Comparison of ENCODE assay signal across 4 worm cellular contexts in the genomic region with DNA sequence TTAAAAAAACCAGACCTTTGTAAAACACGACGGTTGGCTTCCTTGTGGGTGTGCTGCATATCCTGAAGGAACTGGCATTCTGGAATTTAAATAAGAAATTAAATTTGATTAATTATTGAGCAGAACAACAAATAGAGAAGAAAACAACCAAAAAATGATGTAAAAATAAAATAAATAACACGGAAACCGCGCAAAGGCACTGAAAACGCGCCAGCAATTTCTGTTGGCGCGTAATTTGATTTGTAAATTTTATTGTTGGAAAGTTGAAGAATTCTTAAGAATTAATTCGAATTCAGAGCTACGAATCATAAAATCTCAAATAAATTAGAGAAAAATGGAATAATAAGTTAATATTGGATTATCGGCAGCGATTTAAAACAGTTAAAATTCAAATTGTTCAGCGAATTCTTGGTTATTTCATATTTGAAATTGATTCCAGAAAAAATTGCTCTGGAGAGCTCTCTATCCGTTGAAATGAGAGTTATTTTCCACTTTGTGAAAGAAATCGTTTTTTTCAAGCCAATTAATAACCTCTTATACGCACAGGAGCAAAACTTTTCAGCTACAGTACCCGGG.
A peak's percentile ranks its signal among the peaks of the same experiment; 100 is the strongest.
TF ChIP-seq lines count a peak whose summit lies in the region.

A gene (minus strand): TSS at position 79 of the 576 bp plus-strand sequence.

TF ChIP-seq in whole organism, L1 larva, 84 proteins besides CTCF, POLR2A, EP300 and RAD21 (continued from another document and continues in another):
- TF ChIP-seq blmp-1 (tag; optimal IDR thresholded peaks at IDR 0.05; lab: Kevin White, UChicago) (peak; percentile 77), elt-2 (tag; optimal IDR thresholded peaks at IDR 0.05; lab: Kevin White, UChicago) (peak; percentile 40), irx-1 (tag; optimal IDR thresholded peaks at IDR 0.05; lab: Kevin White, UChicago) (peak; percentile 57), nhr-90 (tag; optimal IDR thresholded peaks at IDR 0.05; lab: Kevin White, UChicago; ENCODE audit: poor library complexity) (peak; percentile 85), mab-9 (GFP tag; IDR thresholded peaks at IDR 0.05; lab: Robert Waterston, UW) (no peak), nhr-84 (tag; optimal IDR thresholded peaks at IDR 0.05; lab: Kevin White, UChicago) (no peak), ceh-63 (GFP tag; optimal IDR thresholded peaks at IDR 0.05; lab: Kevin White, UChicago) (no peak), elt-3 (tag; optimal IDR thresholded peaks at IDR 0.05; lab: Kevin White, UChicago) (peak in 2 of 6 experiments; percentile 27 to 55), swsn-7 (tag; optimal IDR thresholded peaks at IDR 0.05; lab: Kevin White, UChicago) (peak; percentile 86), dsc-1 (tag; optimal IDR thresholded peaks at IDR 0.05; lab: Kevin White, UChicago) (peak; percentile 81), fkh-8 (tag; optimal IDR thresholded peaks at IDR 0.05; lab: Kevin White, UChicago) (peak; percentile 64), mdl-1 (tag; optimal IDR thresholded peaks at IDR 0.05; lab: Kevin White, UChicago) (peak in 1 of 2 experiments; percentile 58), nhr-85 (tag; lab: Kevin White, UChicago) (peak; percentile 85), xbp-1 (tag; optimal IDR thresholded peaks at IDR 0.05; lab: Kevin White, UChicago) (peak; percentile 80), lin-14 (GFP tag; optimal IDR thresholded peaks at IDR 0.05; lab: Kevin White, UChicago) (peak; percentile 85), nhr-76 (tag; optimal IDR thresholded peaks at IDR 0.05; lab: Kevin White, UChicago) (no peak), lin-35 (GFP tag; optimal IDR thresholded peaks at IDR 0.05; lab: Kevin White, UChicago) (peak; percentile 93 to 96), jun-1 (tag; optimal IDR thresholded peaks at IDR 0.05; lab: Kevin White, UChicago) (peak; percentile 34), ceh-90 (tag; optimal IDR thresholded peaks at IDR 0.05; lab: Kevin White, UChicago) (peak; percentile 9), fos-1 (tag; optimal IDR thresholded peaks at IDR 0.05; lab: Kevin White, UChicago) (peak; percentile 50), unc-62 (GFP tag; optimal IDR thresholded peaks at IDR 0.05; lab: Kevin White, UChicago) (no peak), C04F5.9 (tag; optimal IDR thresholded peaks at IDR 0.05; lab: Kevin White, UChicago) (peak; percentile 45), ceh-82 (tag; optimal IDR thresholded peaks at IDR 0.05; lab: Kevin White, UChicago) (peak; percentile 74 to 83 (median 80)), efl-1 (optimal IDR thresholded peaks at IDR 0.05; lab: Kevin White, UChicago) (peak; percentile 65 to 95), efl-1 (GFP tag; optimal IDR thresholded peaks at IDR 0.05 in 1 of 2; lab: Kevin White, UChicago) (peak; percentile 94 to 99), C16A3.4 (tag; optimal IDR thresholded peaks at IDR 0.05; lab: Kevin White, UChicago) (peak; percentile 78), aly-2 (tag; optimal IDR thresholded peaks at IDR 0.05; lab: Kevin White, UChicago) (peak; percentile 67), hpl-2 (GFP tag; optimal IDR thresholded peaks at IDR 0.05; lab: Kevin White, UChicago) (no peak), zag-1 (tag; optimal IDR thresholded peaks at IDR 0.05; lab: Kevin White, UChicago) (no peak), nhr-77 (tag; optimal IDR thresholded peaks at IDR 0.05; lab: Kevin White, UChicago) (peak; percentile 3), sox-4 (tag; optimal IDR thresholded peaks at IDR 0.05; lab: Kevin White, UChicago) (peak; percentile 38)

TF ChIP-seq in whole organism, L2 larva, 48 proteins besides CTCF, POLR2A, EP300 and RAD21 (continued from another document):
- TF ChIP-seq ceh-16 (tag; optimal IDR thresholded peaks at IDR 0.05; lab: Kevin White, UChicago) (no peak), R02D3.7 (tag; optimal IDR thresholded peaks at IDR 0.05; lab: Kevin White, UChicago) (peak; percentile 19), ZK546.5 (tag; optimal IDR thresholded peaks at IDR 0.05; lab: Kevin White, UChicago) (peak; percentile 1), nhr-6 (tag; optimal IDR thresholded peaks at IDR 0.05; lab: Kevin White, UChicago) (peak; percentile 49), egl-27 (tag; optimal IDR thresholded peaks at IDR 0.05; lab: Kevin White, UChicago) (no peak), alr-1 (tag; optimal IDR thresholded peaks at IDR 0.05; lab: Kevin White, UChicago) (no peak), zag-1 (tag; optimal IDR thresholded peaks at IDR 0.05; lab: Kevin White, UChicago) (no peak), lsy-2 (tag; optimal IDR thresholded peaks at IDR 0.05; lab: Kevin White, UChicago) (peak; percentile 70 to 91), snpc-4 (tag; optimal IDR thresholded peaks at IDR 0.05; lab: Kevin White, UChicago) (peak; percentile 64)

TF ChIP-seq in whole organism, L3 larva, 47 proteins besides CTCF, POLR2A, EP300 and RAD21 (continued from another document):
- TF ChIP-seq ZK546.5 (tag; optimal IDR thresholded peaks at IDR 0.05; lab: Kevin White, UChicago) (no peak), lin-15B (tag; optimal IDR thresholded peaks at IDR 0.05; lab: Kevin White, UChicago) (peak; percentile 77), ceh-16 (tag; optimal IDR thresholded peaks at IDR 0.05; lab: Kevin White, UChicago) (no peak), tbx-2 (tag; optimal IDR thresholded peaks at IDR 0.05; lab: Kevin White, UChicago) (peak; percentile 42), egl-27 (tag; optimal IDR thresholded peaks at IDR 0.05; lab: Kevin White, UChicago) (no peak), elt-3 (tag; optimal IDR thresholded peaks at IDR 0.05; lab: Kevin White, UChicago) (no peak)
TF ChIP-seq in whole organism, L3 larva: peak in this region for 14.

TF ChIP-seq in whole organism, L4 larva, 104 proteins besides CTCF, POLR2A, EP300 and RAD21 (continued from another document):
- TF ChIP-seq duxl-1 (tag; optimal IDR thresholded peaks at IDR 0.05; lab: Kevin White, UChicago; ENCODE audit: poor library complexity) (peak; percentile 15), saeg-2 (GFP tag; IDR thresholded peaks at IDR 0.05; lab: Robert Waterston, UW) (no peak), spr-1 (tag; optimal IDR thresholded peaks at IDR 0.05; lab: Kevin White, UChicago) (no peak), fkh-10 (GFP tag; optimal IDR thresholded peaks at IDR 0.05; lab: Kevin White, UChicago) (peak; percentile 6), daf-19 (GFP tag; conservative IDR thresholded peaks at IDR 0.05; lab: Robert Waterston, UW) (no peak), mep-1 (tag; optimal IDR thresholded peaks at IDR 0.05; lab: Kevin White, UChicago) (no peak), lin-13 (GFP tag; optimal IDR thresholded peaks at IDR 0.05; lab: Kevin White, UChicago) (no peak), lsy-2 (tag; optimal IDR thresholded peaks at IDR 0.05; lab: Kevin White, UChicago) (peak in 1 of 2 experiments; percentile 90), Y5F2A.4 (GFP tag; optimal IDR thresholded peaks at IDR 0.05; lab: Kevin White, UChicago) (no peak), F44E2.7 (GFP tag; IDR thresholded peaks at IDR 0.05; lab: Robert Waterston, UW) (no peak), lir-3 (tag; optimal IDR thresholded peaks at IDR 0.05; lab: Kevin White, UChicago) (no peak), nhr-111 (GFP tag; optimal IDR thresholded peaks at IDR 0.05; lab: Kevin White, UChicago) (no peak), fos-1 (tag; optimal IDR thresholded peaks at IDR 0.05; lab: Kevin White, UChicago) (no peak), nhr-48 (tag; optimal IDR thresholded peaks at IDR 0.05; lab: Kevin White, UChicago) (peak; percentile 6), F10B5.3 (tag; optimal IDR thresholded peaks at IDR 0.05; lab: Kevin White, UChicago) (no peak), ZK337.2 (GFP tag; IDR thresholded peaks at IDR 0.05; lab: Robert Waterston, UW) (no peak), dmd-8 (GFP tag; IDR thresholded peaks at IDR 0.05; lab: Robert Waterston, UW) (no peak), D1046.2 (GFP tag; IDR thresholded peaks at IDR 0.05; lab: Robert Waterston, UW) (no peak), aha-1 (tag; lab: Kevin White, UChicago) (peak; percentile 47), nhr-11 (tag; optimal IDR thresholded peaks at IDR 0.05; lab: Kevin White, UChicago) (peak; percentile 10), spr-3 (GFP tag; optimal IDR thresholded peaks at IDR 0.05; lab: Kevin White, UChicago) (no peak), ceh-44 (GFP tag; IDR thresholded peaks at IDR 0.05; lab: Robert Waterston, UW) (no peak), ces-1 (GFP tag; optimal IDR thresholded peaks at IDR 0.05; lab: Kevin White, UChicago) (peak; percentile 31), gei-8 (GFP tag; optimal IDR thresholded peaks at IDR 0.05; lab: Kevin White, UChicago) (no peak), sdz-12 (GFP tag; optimal IDR thresholded peaks at IDR 0.05; lab: Kevin White, UChicago) (no peak), snpc-4 (tag; optimal IDR thresholded peaks at IDR 0.05; lab: Kevin White, UChicago) (no peak)
